Worm (Caenorhabditis elegans): ENCODE measurements around the gene F26A1.8.

ce11 chrIII:4809526-4810153, 12.4 kb downstream of the F26A1.8 start, which contains the start of gene pal-1:
- TF ChIP-seq scrt-1 (GFP tag; IDR thresholded peaks at IDR 0.05) (no peak), hmg-4 (GFP tag; optimal IDR thresholded peaks at IDR 0.05) (no peak), flt-1 (GFP tag; IDR thresholded peaks at IDR 0.05) (no peak), ama-1 (optimal IDR thresholded peaks at IDR 0.05) (no peak), tra-4 (tag; optimal IDR thresholded peaks at IDR 0.05) (no peak), B0310.2 (tag; optimal IDR thresholded peaks at IDR 0.05) (no peak), hmbx-1 (tag; optimal IDR thresholded peaks at IDR 0.05) (no peak), ceh-36 (tag; optimal IDR thresholded peaks at IDR 0.05) (no peak), hnd-1 (tag; optimal IDR thresholded peaks at IDR 0.05) (no peak), tbx-11 (GFP tag; IDR thresholded peaks at IDR 0.05) (no peak), sea-1 (GFP tag; conservative IDR thresholded peaks at IDR 0.05) (no peak), aly-1 (tag; optimal IDR thresholded peaks at IDR 0.05) (no peak), ceh-13 (GFP tag; optimal IDR thresholded peaks at IDR 0.05) (no peak), tbx-37 (GFP tag; conservative IDR thresholded peaks at IDR 0.05) (no peak)
